Worm (Caenorhabditis elegans) whole organism, young adult: ENCODE data around the gene M02B1.3.

Source experiments
- B0019.2 ChIP-seq: fragments of 200-800 bp; sonication (Bioruptor generic); conservative IDR thresholded peaks from 2 replicates; pipeline ENCODE4 v1.3.6; 2022; ENCODE audit warnings: missing genetic modification reagents, missing genetic modification characterization, missing compliant biosample characterization
- D2030.7 ChIP-seq: fragments of 200-800 bp; sonication (Bioruptor generic); IDR thresholded peaks from 2 replicates; pipeline ENCODE4 v1.3.6; 2022; ENCODE audit warnings: missing genetic modification reagents, missing genetic modification characterization, missing compliant biosample characterization
- F23B12.7 ChIP-seq: sonication (generic microtip); optimal IDR thresholded peaks from 2 replicates; lab custom pipeline; 2017; ENCODE audit warnings: missing genetic modification characterization, mild to moderate bottlenecking, missing compliant biosample characterization, antibody characterized with exemption, moderate library complexity; ENCODE audit not compliant: insufficient read depth
- F52B5.7 ChIP-seq: sonication (generic microtip); optimal IDR thresholded peaks from 2 replicates; lab custom pipeline; 2016; ENCODE audit warnings: mild to moderate bottlenecking, missing genetic modification characterization, missing compliant biosample characterization
- F57C9.4 ChIP-seq: sonication (generic microtip); optimal IDR thresholded peaks from 2 replicates; lab custom pipeline; 2017; ENCODE audit warnings: mild to moderate bottlenecking, missing genetic modification characterization, missing compliant biosample characterization
- K12H6.12 ChIP-seq: fragments of 200-800 bp; sonication (Bioruptor generic); optimal IDR thresholded peaks from 2 replicates; lab custom pipeline; 2018; ENCODE audit warnings: mild to moderate bottlenecking, missing genetic modification characterization, missing compliant biosample characterization
- Y53G8AR.9 ChIP-seq: fragments of 200-800 bp; sonication (Bioruptor generic); conservative IDR thresholded peaks from 2 replicates; pipeline ENCODE4 v1.3.6; 2022; ENCODE audit warnings: missing genetic modification reagents, missing genetic modification characterization, missing compliant biosample characterization
- akir-1 ChIP-seq: fragments of 200-800 bp; sonication (Bioruptor generic); optimal IDR thresholded peaks from 2 replicates; lab custom pipeline; 2018; ENCODE audit warnings: mild to moderate bottlenecking, missing genetic modification characterization, moderate library complexity, missing compliant biosample characterization
- atf-7 ChIP-seq: sonication (generic microtip); optimal IDR thresholded peaks from 2 replicates; lab custom pipeline; 2017; ENCODE audit warnings: mild to moderate bottlenecking, missing genetic modification characterization, missing compliant biosample characterization
- cebp-1 ChIP-seq, 2 experiments: fragments of 200-800 bp in 1 of 2; sonication (Bioruptor generic) in 1 of 2; sonication (generic microtip) in 1 of 2; IDR thresholded peaks in 1 of 2; optimal IDR thresholded peaks in 1 of 2; 2 replicates each; pipeline versions ENCODE4 v1.3.6 to Lab custom; 2017 to 2022; ENCODE audit warnings: missing compliant biosample characterization in 2 of 2, missing genetic modification characterization in 2 of 2, mild to moderate bottlenecking in 1 of 2, missing genetic modification reagents in 1 of 2, moderate library complexity in 1 of 2
- dox-1 ChIP-seq: fragments of 200-800 bp; sonication (Bioruptor generic); IDR thresholded peaks from 2 replicates; pipeline ENCODE4 v1.3.6; 2022; ENCODE audit warnings: missing genetic modification reagents, missing genetic modification characterization, missing compliant biosample characterization
- dpl-1 ChIP-seq: fragments of 150-350 bp; optimal IDR thresholded peaks from 2 replicates; lab custom pipeline; 2014; ENCODE audit warnings: missing biosample characterization, missing genetic modification reagents, missing genetic modification characterization
- egl-44 ChIP-seq: fragments of 200-800 bp; sonication (Bioruptor generic); IDR thresholded peaks from 2 replicates; pipeline ENCODE4 v1.3.6; 2022; ENCODE audit warnings: missing genetic modification reagents, missing genetic modification characterization, missing compliant biosample characterization
- ets-4 ChIP-seq: fragments of 200-800 bp; sonication (Bioruptor generic); optimal IDR thresholded peaks from 2 replicates; lab custom pipeline; 2018; ENCODE audit warnings: mild to moderate bottlenecking, missing genetic modification characterization, missing compliant biosample characterization
- fkh-3 ChIP-seq: sonication (generic microtip); optimal IDR thresholded peaks from 2 replicates; lab custom pipeline; 2016; ENCODE audit warnings: mild to moderate bottlenecking, missing genetic modification characterization, missing compliant biosample characterization
- lag-1 ChIP-seq: fragments of 200-800 bp; sonication (Bioruptor generic); IDR thresholded peaks from 2 replicates; pipeline ENCODE4 v1.3.6; 2022; ENCODE audit warnings: missing genetic modification reagents, missing genetic modification characterization, missing compliant biosample characterization
- let-526 ChIP-seq: fragments of 200-800 bp; sonication (Bioruptor generic); IDR thresholded peaks from 2 replicates; pipeline ENCODE4 v1.3.6; 2022; ENCODE audit warnings: missing genetic modification reagents, missing genetic modification characterization, missing compliant biosample characterization
- let-607 ChIP-seq, 2 experiments: fragments of 200-800 bp in 1 of 2; sonication (Bioruptor generic) in 1 of 2; sonication (generic microtip) in 1 of 2; optimal IDR thresholded peaks; 2 replicates each; lab custom pipeline; 2016 to 2018; ENCODE audit warnings: mild to moderate bottlenecking in 2 of 2, missing compliant biosample characterization in 2 of 2, missing genetic modification characterization in 2 of 2, moderate library complexity in 2 of 2, missing genotype in 1 of 2
- lin-54 ChIP-seq: fragments of 200-800 bp; sonication (Bioruptor generic); optimal IDR thresholded peaks from 2 replicates; lab custom pipeline; 2018; ENCODE audit warnings: mild to moderate bottlenecking, missing genetic modification characterization, missing compliant biosample characterization
- lsl-1 ChIP-seq: fragments of 200-800 bp; sonication (Bioruptor generic); optimal IDR thresholded peaks from 2 replicates; lab custom pipeline; 2018; ENCODE audit warnings: mild to moderate bottlenecking, missing genetic modification characterization, moderate library complexity, missing compliant biosample characterization
- madf-6 ChIP-seq: fragments of 200-800 bp; sonication (Bioruptor generic); IDR thresholded peaks from 2 replicates; pipeline ENCODE4 v1.3.6; 2022; ENCODE audit warnings: missing genetic modification reagents, missing genetic modification characterization, missing compliant biosample characterization
- madf-8 ChIP-seq: fragments of 200-800 bp; sonication (Bioruptor generic); conservative IDR thresholded peaks from 2 replicates; pipeline ENCODE4 v1.3.6; 2022; ENCODE audit warnings: missing genetic modification reagents, missing genetic modification characterization, missing compliant biosample characterization
- mes-4 ChIP-seq: sonication (generic microtip); optimal IDR thresholded peaks from 2 replicates; lab custom pipeline; 2016; ENCODE audit warnings: missing genotype, missing genetic modification characterization, missing compliant biosample characterization
- mxl-1 ChIP-seq: sonication (generic microtip); optimal IDR thresholded peaks from 2 replicates; lab custom pipeline; 2016; ENCODE audit warnings: missing genetic modification characterization, missing compliant biosample characterization
- nfyb-1 ChIP-seq: fragments of 200-800 bp; sonication (Bioruptor generic); IDR thresholded peaks from 2 replicates; pipeline ENCODE4 v1.3.6; 2022; ENCODE audit warnings: missing genetic modification reagents, missing genetic modification characterization, missing compliant biosample characterization
- nhr-80 ChIP-seq: sonication (generic microtip); optimal IDR thresholded peaks from 2 replicates; lab custom pipeline; 2016; ENCODE audit warnings: missing genetic modification characterization, missing compliant biosample characterization
- nhr-90 ChIP-seq: sonication (generic microtip); optimal IDR thresholded peaks from 2 replicates; lab custom pipeline; 2016; ENCODE audit warnings: missing genotype, mild to moderate bottlenecking, missing genetic modification characterization, missing compliant biosample characterization
- pha-4 ChIP-seq: fragments of 150-350 bp; sonication (generic microtip); optimal IDR thresholded peaks from 2 replicates; lab custom pipeline; 2014; ENCODE audit warnings: missing biosample characterization, missing genetic modification reagents, missing genetic modification characterization
- rcor-1 ChIP-seq: fragments of 200-800 bp; sonication (Bioruptor generic); IDR thresholded peaks from 2 replicates; pipeline ENCODE4 v1.3.6; 2022; ENCODE audit warnings: missing genetic modification reagents, missing genetic modification characterization, missing compliant biosample characterization
- repo-1 ChIP-seq: sonication (generic microtip); optimal IDR thresholded peaks from 2 replicates; lab custom pipeline; 2017; ENCODE audit warnings: mild to moderate bottlenecking, missing genetic modification characterization, missing compliant biosample characterization
- snpc-1.1 ChIP-seq: sonication (generic microtip); optimal IDR thresholded peaks from 2 replicates; lab custom pipeline; 2017; ENCODE audit warnings: missing genetic modification characterization, mild to moderate bottlenecking, missing compliant biosample characterization, antibody characterized with exemption, moderate library complexity, missing genotype, missing genetic modification reagents; ENCODE audit not compliant: insufficient read depth
- snpc-3.4 ChIP-seq: sonication (generic microtip); optimal IDR thresholded peaks from 2 replicates; lab custom pipeline; 2017; ENCODE audit warnings: missing genetic modification characterization, mild to moderate bottlenecking, missing compliant biosample characterization, antibody characterized with exemption, moderate library complexity, missing genotype, missing genetic modification reagents
- snpc-4 ChIP-seq, 5 experiments: fragments of 150-350 bp in 1 of 5; sonication (generic microtip) in 4 of 5; optimal IDR thresholded peaks; 2 replicates each; lab custom pipeline; 2014 to 2018; ENCODE audit warnings: missing genetic modification characterization in 5 of 5, missing biosample characterization in 3 of 5, antibody characterized with exemption in 2 of 5, mild to moderate bottlenecking in 2 of 5, missing compliant biosample characterization in 2 of 5, missing genotype in 2 of 5, moderate library complexity in 2 of 5, missing genetic modification reagents in 1 of 5
- sptf-2 ChIP-seq: fragments of 200-800 bp; sonication (Bioruptor generic); optimal IDR thresholded peaks from 2 replicates; lab custom pipeline; 2018; ENCODE audit warnings: mild to moderate bottlenecking, missing genetic modification characterization, missing compliant biosample characterization
- tbp1 ChIP-seq: fragments of 200-800 bp; sonication (Bioruptor generic); optimal IDR thresholded peaks from 2 replicates; lab custom pipeline; 2018; ENCODE audit warnings: mild to moderate bottlenecking, missing genetic modification characterization, missing compliant biosample characterization
- unc-62 ChIP-seq: fragments of 150-350 bp; optimal IDR thresholded peaks from 2 replicates; lab custom pipeline; 2014; ENCODE audit warnings: missing biosample characterization, missing genetic modification reagents, missing genetic modification characterization
- zfh-2 ChIP-seq: fragments of 200-800 bp; sonication (Bioruptor generic); conservative IDR thresholded peaks from 2 replicates; pipeline ENCODE4 v1.3.6; 2022; ENCODE audit warnings: missing genetic modification reagents, missing genetic modification characterization, missing compliant biosample characterization
- zim-3 ChIP-seq: sonication (generic microtip); optimal IDR thresholded peaks from 2 replicates; lab custom pipeline; 2017; ENCODE audit warnings: mild to moderate bottlenecking, missing genetic modification characterization, moderate library complexity, missing compliant biosample characterization
- ztf-18 ChIP-seq: sonication (generic microtip); optimal IDR thresholded peaks from 2 replicates; lab custom pipeline; 2016; ENCODE audit warnings: missing genotype, mild to moderate bottlenecking, missing genetic modification characterization, missing compliant biosample characterization
- ztf-22 ChIP-seq: fragments of 200-800 bp; sonication (Bioruptor generic); optimal IDR thresholded peaks from 2 replicates; lab custom pipeline; 2018; ENCODE audit warnings: mild to moderate bottlenecking, missing genetic modification characterization, moderate library complexity, missing compliant biosample characterization
- ztf-25 ChIP-seq: fragments of 200-800 bp; sonication (Bioruptor generic); IDR thresholded peaks from 2 replicates; pipeline ENCODE4 v1.3.6; 2022; ENCODE audit warnings: missing genetic modification reagents, missing genetic modification characterization, missing compliant biosample characterization
- ztf-26 ChIP-seq: sonication (generic microtip); optimal IDR thresholded peaks from 2 replicates; lab custom pipeline; 2017; ENCODE audit warnings: missing genetic modification characterization, missing compliant biosample characterization

M02B1.3 gene

ce11 chrIV:12831609-12832500, 4.5 kb upstream of the M02B1.3 start (continued):
- no peak for TF ChIP-seq K12H6.12 (tag; lab: Kevin White, UChicago)
- TF ChIP-seq madf-6 (GFP tag; lab: Robert Waterston, UW) = peak; percentile 87
- TF ChIP-seq dpl-1 (GFP tag; lab: Kevin White, UChicago) = peak; percentile 31
- TF ChIP-seq F57C9.4 (tag; lab: Kevin White, UChicago) = no peak
- peak; percentile 95 for TF ChIP-seq lsl-1
- TF ChIP-seq snpc-1.1 (tag; lab: Kevin White, UChicago) = peak; percentile 71
- no peak for TF ChIP-seq unc-62 (GFP tag; lab: Kevin White, UChicago)
- no peak for TF ChIP-seq ztf-25 (GFP tag; lab: Robert Waterston, UW)
- peak; percentile 81 for TF ChIP-seq lin-54
- no peak for TF ChIP-seq ztf-26 (tag; lab: Kevin White, UChicago)
- TF ChIP-seq madf-8 (GFP tag; lab: Robert Waterston, UW) = peak; percentile 66
- no peak for TF ChIP-seq zim-3
- 0 out of 2 replicates have a peak, but pooled peaks have one; percentile 32 for TF ChIP-seq rcor-1
- TF ChIP-seq B0019.2 (GFP tag; lab: Robert Waterston, UW) = peak; percentile 95
- no peak for TF ChIP-seq mxl-1

ce11 chrIV:12833698-12834416, 2.5 kb upstream of the M02B1.3 start:
- TF ChIP-seq nhr-90 (tag; lab: Kevin White, UChicago) (peak; percentile 63), sptf-2 (GFP tag; lab: Kevin White, UChicago) (peak; percentile 69), ztf-26 (tag; lab: Kevin White, UChicago) (peak; percentile 3), tbp1 (GFP tag; lab: Kevin White, UChicago) (peak; percentile 14), let-607 (tag; optimal IDR thresholded peaks at IDR 0.05; lab: Kevin White, UChicago) (peak; percentile 81 to 88), D2030.7 (no peak), F52B5.7 (tag; lab: Kevin White, UChicago) (no peak), zfh-2 (GFP tag; lab: Robert Waterston, UW) (peak; percentile 91), lag-1 (no peak), pha-4 (tag; lab: Kevin White, UChicago) (peak; percentile 8), akir-1 (GFP tag; lab: Kevin White, UChicago) (no peak), fkh-3 (tag; lab: Kevin White, UChicago) (no peak), repo-1 (peak; percentile 11), let-526 (GFP tag; lab: Robert Waterston, UW) (peak; percentile 44; the same call in 1 of the 2 replicates), unc-62 (GFP tag; lab: Kevin White, UChicago) (no peak), snpc-3.4 (tag; lab: Kevin White, UChicago) (no peak), snpc-4 (GFP tag; optimal IDR thresholded peaks at IDR 0.05; lab: Kevin White, UChicago) (no peak), snpc-4 (tag; optimal IDR thresholded peaks at IDR 0.05; lab: Kevin White, UChicago) (peak in 2 of 4 experiments; percentile 2 to 38), dox-1 (peak; percentile 83), nhr-80 (tag; lab: Kevin White, UChicago) (peak; percentile 100), ztf-18 (tag; lab: Kevin White, UChicago) (no peak), Y53G8AR.9 (no peak), atf-7 (tag; lab: Kevin White, UChicago) (peak; percentile 84), ztf-22 (GFP tag; lab: Kevin White, UChicago) (peak; percentile 56), F23B12.7 (tag; lab: Kevin White, UChicago) (no peak), cebp-1 (GFP tag; IDR thresholded peaks at IDR 0.05; lab: Robert Waterston, UW) (no peak), cebp-1 (tag; optimal IDR thresholded peaks at IDR 0.05; lab: Kevin White, UChicago) (peak; percentile 50), snpc-1.1 (tag; lab: Kevin White, UChicago) (no peak), egl-44 (GFP tag; lab: Robert Waterston, UW) (peak; percentile 30; the same call in 1 of the 2 replicates), mes-4 (no peak), ets-4 (GFP tag; lab: Kevin White, UChicago) (peak; percentile 84), nfyb-1 (GFP tag; lab: Robert Waterston, UW) (no peak)
